Worm (Caenorhabditis elegans) whole organism, L1 larva: ENCODE results near the gene C24H11.5.

ENCODE experiments used
- ama-1 ChIP-seq: fragments of 150-350 bp; optimal IDR thresholded peaks from 2 replicates; lab custom pipeline; 2014
- blmp-1 ChIP-seq: fragments of 150-350 bp; optimal IDR thresholded peaks from 2 replicates; lab custom pipeline; 2014; ENCODE audit warnings: missing biosample characterization, missing genetic modification characterization
- ceh-63 ChIP-seq: fragments of 200-800 bp; sonication (Bioruptor generic); optimal IDR thresholded peaks from 2 replicates; lab custom pipeline; 2018; ENCODE audit warnings: mild to moderate bottlenecking, missing genetic modification characterization, missing compliant biosample characterization
- ces-1 ChIP-seq: fragments of 150-350 bp; optimal IDR thresholded peaks from 2 replicates; lab custom pipeline; 2014; ENCODE audit warnings: missing biosample characterization, missing genetic modification reagents, missing genetic modification characterization
- dsc-1 ChIP-seq: sonication (generic microtip); optimal IDR thresholded peaks from 2 replicates; lab custom pipeline; 2016; ENCODE audit warnings: mild to moderate bottlenecking, missing genetic modification characterization, missing compliant biosample characterization
- hpl-2 ChIP-seq: fragments of 150-350 bp; optimal IDR thresholded peaks from 2 replicates; lab custom pipeline; 2014; ENCODE audit warnings: missing biosample characterization, missing genetic modification reagents, missing genetic modification characterization
- lin-39 ChIP-seq: fragments of 150-350 bp; optimal IDR thresholded peaks from 2 replicates; lab custom pipeline; 2014; ENCODE audit warnings: missing biosample characterization, missing genetic modification reagents, missing genetic modification characterization
- mdl-1 ChIP-seq, 2 experiments: fragments of 150-350 bp; optimal IDR thresholded peaks; 2 replicates each; lab custom pipeline; 2014 to 2017; ENCODE audit warnings: missing biosample characterization in 2 of 2, missing genetic modification characterization in 2 of 2, inconsistent platforms in 1 of 2
- nhr-19 ChIP-seq: fragments of 200-800 bp; sonication (Bioruptor generic); conservative IDR thresholded peaks from 2 replicates; pipeline ENCODE4 v1.3.6; 2022; ENCODE audit warnings: missing genetic modification characterization, missing compliant biosample characterization
- sptf-1 ChIP-seq: fragments of 150-350 bp; optimal IDR thresholded peaks from 2 replicates; lab custom pipeline; 2014; ENCODE audit warnings: missing biosample characterization, missing genetic modification characterization
- unc-130 ChIP-seq: fragments of 150-350 bp; optimal IDR thresholded peaks from 2 replicates; lab custom pipeline; 2017; ENCODE audit warnings: missing biosample characterization, missing genetic modification characterization, inconsistent platforms

DNA sequence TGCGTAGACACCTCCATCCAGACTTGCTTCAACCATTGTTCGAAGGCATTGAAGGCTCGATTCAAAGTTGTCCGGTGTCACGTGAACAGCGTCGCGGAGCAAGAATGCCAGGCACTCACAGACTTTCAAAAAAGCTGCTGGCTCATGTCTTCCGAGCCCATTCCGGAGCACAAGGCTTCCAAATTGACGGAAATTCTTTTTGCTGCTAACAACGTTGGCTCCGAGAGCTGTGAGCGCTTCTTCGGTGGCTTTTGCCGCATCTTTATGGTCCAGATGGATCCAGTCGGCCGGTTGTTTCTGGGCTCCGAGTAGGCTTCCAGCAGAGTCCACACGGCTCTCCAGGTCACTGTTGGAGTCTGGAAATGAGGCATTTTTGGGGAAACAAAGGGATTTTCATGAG lies 22.1 kb upstream of the C24H11.5 start:
- no peak for TF ChIP-seq hpl-2
- no peak for TF ChIP-seq sptf-1 (tag; lab: Kevin White, UChicago)
- TF ChIP-seq nhr-19, result no peak
- TF ChIP-seq ces-1, result no peak
- no peak for TF ChIP-seq ceh-63 (GFP tag; lab: Kevin White, UChicago)
- no peak for TF ChIP-seq mdl-1 (tag; optimal IDR thresholded peaks at IDR 0.05; lab: Kevin White, UChicago)
- TF ChIP-seq unc-130 (tag; lab: Kevin White, UChicago), result no peak
- TF ChIP-seq dsc-1 (tag; lab: Kevin White, UChicago), result no peak
- no peak for TF ChIP-seq lin-39 (tag; lab: Kevin White, UChicago)
- no peak for TF ChIP-seq ama-1
- TF ChIP-seq blmp-1, result no peak
